Worm (Caenorhabditis elegans) whole organism, young adult: Measurements from ENCODE around the gene zfp-1.

Experiments
- B0035.1 ChIP-seq: sonication (generic microtip); optimal IDR thresholded peaks from 2 replicates; lab custom pipeline; 2016; ENCODE audit warnings: missing genetic modification characterization, mild to moderate bottlenecking, missing compliant biosample characterization, missing genotype, missing genetic modification reagents
- F22D6.2 ChIP-seq: sonication (generic microtip); optimal IDR thresholded peaks from 2 replicates; lab custom pipeline; 2016; ENCODE audit warnings: mild to moderate bottlenecking, missing genetic modification characterization, missing compliant biosample characterization
- F39B2.1 ChIP-seq: fragments of 200-800 bp; sonication (Bioruptor generic); IDR thresholded peaks from 2 replicates; pipeline ENCODE4 v1.3.6; 2022; ENCODE audit warnings: missing genetic modification reagents, missing genetic modification characterization, missing compliant biosample characterization
- T07F8.4 ChIP-seq: sonication (generic microtip); optimal IDR thresholded peaks from 2 replicates; lab custom pipeline; 2016; ENCODE audit warnings: mild to moderate bottlenecking, missing genetic modification characterization, moderate library complexity, missing compliant biosample characterization
- Y53F4B.3 ChIP-seq: fragments of 200-800 bp; sonication (Bioruptor generic); IDR thresholded peaks from 2 replicates; pipeline ENCODE4 v1.3.6; 2022; ENCODE audit warnings: missing genetic modification reagents, missing genetic modification characterization, missing compliant biosample characterization
- Y67H2A.10 ChIP-seq: fragments of 200-800 bp; sonication (Bioruptor generic); conservative IDR thresholded peaks from 2 replicates; pipeline ENCODE4 v1.3.6; 2022; ENCODE audit warnings: missing genetic modification reagents, missing genetic modification characterization, missing compliant biosample characterization
- Y79H2A.3 ChIP-seq: fragments of 200-800 bp; sonication (Bioruptor generic); conservative IDR thresholded peaks from 2 replicates; pipeline ENCODE4 v1.3.6; 2022; ENCODE audit warnings: missing genetic modification reagents, missing genetic modification characterization, missing compliant biosample characterization
- akir-1 ChIP-seq: fragments of 200-800 bp; sonication (Bioruptor generic); optimal IDR thresholded peaks from 2 replicates; lab custom pipeline; 2018; ENCODE audit warnings: mild to moderate bottlenecking, missing genetic modification characterization, moderate library complexity, missing compliant biosample characterization
- aptf-3 ChIP-seq: fragments of 200-800 bp; sonication (Bioruptor generic); IDR thresholded peaks from 2 replicates; pipeline ENCODE4 v1.3.6; 2022; ENCODE audit warnings: missing genetic modification characterization, missing compliant biosample characterization
- attf-3 ChIP-seq: fragments of 200-800 bp; sonication (Bioruptor generic); conservative IDR thresholded peaks from 2 replicates; pipeline ENCODE4 v1.3.6; 2022; ENCODE audit warnings: missing genetic modification reagents, missing genetic modification characterization, missing compliant biosample characterization
- attf-5 ChIP-seq: fragments of 200-800 bp; sonication (Bioruptor generic); optimal IDR thresholded peaks from 2 replicates; lab custom pipeline; 2018; ENCODE audit warnings: mild to moderate bottlenecking, missing genetic modification characterization, missing compliant biosample characterization
- cebp-1 ChIP-seq, 2 experiments: fragments of 200-800 bp in 1 of 2; sonication (Bioruptor generic) in 1 of 2; sonication (generic microtip) in 1 of 2; IDR thresholded peaks in 1 of 2; optimal IDR thresholded peaks in 1 of 2; 2 replicates each; pipeline versions ENCODE4 v1.3.6 to Lab custom; 2017 to 2022; ENCODE audit warnings: missing compliant biosample characterization in 2 of 2, missing genetic modification characterization in 2 of 2, mild to moderate bottlenecking in 1 of 2, missing genetic modification reagents in 1 of 2, moderate library complexity in 1 of 2
- ceh-58 ChIP-seq: fragments of 200-800 bp; sonication (Bioruptor generic); IDR thresholded peaks from 2 replicates; pipeline ENCODE4 v1.3.6; 2022; ENCODE audit warnings: missing genetic modification characterization, missing compliant biosample characterization
- ceh-79 ChIP-seq: sonication (generic microtip); optimal IDR thresholded peaks from 2 replicates; lab custom pipeline; 2017; ENCODE audit warnings: mild to moderate bottlenecking, missing genetic modification characterization, missing compliant biosample characterization
- dpff-1 ChIP-seq: sonication (generic microtip); optimal IDR thresholded peaks from 2 replicates; lab custom pipeline; 2017; ENCODE audit warnings: mild to moderate bottlenecking, missing genetic modification characterization, missing compliant biosample characterization
- dpl-1 ChIP-seq: fragments of 150-350 bp; optimal IDR thresholded peaks from 2 replicates; lab custom pipeline; 2014; ENCODE audit warnings: missing biosample characterization, missing genetic modification reagents, missing genetic modification characterization
- efl-1 ChIP-seq: fragments of 150-350 bp; optimal IDR thresholded peaks from 2 replicates; lab custom pipeline; 2014; ENCODE audit warnings: missing biosample characterization, missing genetic modification reagents, missing genetic modification characterization
- egrh-3 ChIP-seq: fragments of 200-800 bp; sonication (Bioruptor generic); IDR thresholded peaks from 2 replicates; pipeline ENCODE4 v1.3.6; 2022; ENCODE audit warnings: missing genetic modification reagents, missing genetic modification characterization, missing compliant biosample characterization
- ets-4 ChIP-seq: fragments of 200-800 bp; sonication (Bioruptor generic); optimal IDR thresholded peaks from 2 replicates; lab custom pipeline; 2018; ENCODE audit warnings: mild to moderate bottlenecking, missing genetic modification characterization, missing compliant biosample characterization
- fkh-3 ChIP-seq: sonication (generic microtip); optimal IDR thresholded peaks from 2 replicates; lab custom pipeline; 2016; ENCODE audit warnings: mild to moderate bottlenecking, missing genetic modification characterization, missing compliant biosample characterization
- gei-17 ChIP-seq: fragments of 200-800 bp; sonication (Bioruptor generic); optimal IDR thresholded peaks from 2 replicates; lab custom pipeline; 2018; ENCODE audit warnings: mild to moderate bottlenecking, missing genetic modification characterization, missing compliant biosample characterization
- hlh-26 ChIP-seq: fragments of 200-800 bp; sonication (Bioruptor generic); conservative IDR thresholded peaks from 2 replicates; pipeline ENCODE4 v1.3.6; 2022; ENCODE audit warnings: missing genetic modification reagents, missing genetic modification characterization, missing compliant biosample characterization
- hmg-20 ChIP-seq: fragments of 200-800 bp; sonication (Bioruptor generic); IDR thresholded peaks from 2 replicates; pipeline ENCODE4 v1.3.6; 2022; ENCODE audit warnings: missing genetic modification reagents, missing genetic modification characterization, missing compliant biosample characterization
- let-526 ChIP-seq: fragments of 200-800 bp; sonication (Bioruptor generic); IDR thresholded peaks from 2 replicates; pipeline ENCODE4 v1.3.6; 2022; ENCODE audit warnings: missing genetic modification reagents, missing genetic modification characterization, missing compliant biosample characterization
- lin-54 ChIP-seq: fragments of 200-800 bp; sonication (Bioruptor generic); optimal IDR thresholded peaks from 2 replicates; lab custom pipeline; 2018; ENCODE audit warnings: mild to moderate bottlenecking, missing genetic modification characterization, missing compliant biosample characterization
- madf-6 ChIP-seq: fragments of 200-800 bp; sonication (Bioruptor generic); IDR thresholded peaks from 2 replicates; pipeline ENCODE4 v1.3.6; 2022; ENCODE audit warnings: missing genetic modification reagents, missing genetic modification characterization, missing compliant biosample characterization
- madf-8 ChIP-seq: fragments of 200-800 bp; sonication (Bioruptor generic); conservative IDR thresholded peaks from 2 replicates; pipeline ENCODE4 v1.3.6; 2022; ENCODE audit warnings: missing genetic modification reagents, missing genetic modification characterization, missing compliant biosample characterization
- mcd-1 ChIP-seq: fragments of 200-800 bp; sonication (Bioruptor generic); IDR thresholded peaks from 2 replicates; pipeline ENCODE4 v1.3.6; 2022; ENCODE audit warnings: missing genetic modification reagents, missing genetic modification characterization, missing compliant biosample characterization
- mel-28 ChIP-seq: sonication (generic microtip); optimal IDR thresholded peaks from 2 replicates; lab custom pipeline; 2016; ENCODE audit warnings: borderline replicate concordance, mild to moderate bottlenecking, missing genetic modification characterization, missing compliant biosample characterization
- rec-8 ChIP-seq, 2 experiments: sonication (generic microtip); optimal IDR thresholded peaks; 2 replicates each; lab custom pipeline; 2016; ENCODE audit warnings: mild to moderate bottlenecking in 2 of 2, missing genetic modification characterization in 2 of 2, missing genetic modification reagents in 2 of 2, missing genotype in 2 of 2, missing biosample characterization in 1 of 2, missing compliant biosample characterization in 1 of 2, moderate library complexity in 1 of 2
- repo-1 ChIP-seq: sonication (generic microtip); optimal IDR thresholded peaks from 2 replicates; lab custom pipeline; 2017; ENCODE audit warnings: mild to moderate bottlenecking, missing genetic modification characterization, missing compliant biosample characterization
- sea-2 ChIP-seq: fragments of 200-800 bp; sonication (Bioruptor generic); IDR thresholded peaks from 2 replicates; pipeline ENCODE4 v1.3.6; 2022; ENCODE audit warnings: missing genetic modification characterization, missing compliant biosample characterization
- tbx-9 ChIP-seq: sonication (generic microtip); optimal IDR thresholded peaks from 2 replicates; lab custom pipeline; 2016; ENCODE audit warnings: borderline replicate concordance, missing genetic modification characterization, inconsistent platforms, missing compliant biosample characterization
- tlf-1 ChIP-seq: fragments of 200-800 bp; sonication (Bioruptor generic); optimal IDR thresholded peaks from 2 replicates; lab custom pipeline; 2018; ENCODE audit warnings: mild to moderate bottlenecking, missing genetic modification characterization, missing compliant biosample characterization
- xnd-1 ChIP-seq: sonication (generic microtip); optimal IDR thresholded peaks from 2 replicates; lab custom pipeline; 2016; ENCODE audit warnings: missing genotype, missing genetic modification reagents, missing genetic modification characterization, missing compliant biosample characterization
- ztf-25 ChIP-seq: fragments of 200-800 bp; sonication (Bioruptor generic); IDR thresholded peaks from 2 replicates; pipeline ENCODE4 v1.3.6; 2022; ENCODE audit warnings: missing genetic modification reagents, missing genetic modification characterization, missing compliant biosample characterization

The zfp-1 gene

DNA sequence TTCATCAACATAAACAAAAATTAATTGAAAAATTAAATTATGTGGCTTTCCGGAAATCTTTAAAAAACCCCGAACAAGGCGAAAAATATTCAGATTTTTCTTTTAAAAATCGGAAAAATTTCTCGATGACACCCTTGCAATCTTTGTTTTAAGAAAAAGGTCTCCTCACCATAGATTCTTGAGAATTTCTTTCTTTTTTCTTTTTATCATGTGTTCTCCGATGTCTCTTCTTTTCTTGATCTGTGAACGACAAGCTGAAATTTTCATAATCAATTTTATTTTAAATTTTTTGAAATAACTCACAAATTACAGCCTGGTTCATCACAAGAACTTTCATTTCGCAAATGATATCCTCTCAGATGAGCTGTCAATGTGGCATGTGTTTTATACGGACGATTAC lies at the start of gene zfp-1, which contains the start of gene F54F2.14:
TSS of gene zfp-1 (plus strand) at position 301 of the 400 bp plus-strand sequence.
TSS of gene F54F2.14 (plus strand) at position 312 of the 400 bp plus-strand sequence.
- TF ChIP-seq ceh-58 (no peak), tlf-1 (GFP tag; lab: Kevin White, UChicago) (no peak), F22D6.2 (tag; lab: Kevin White, UChicago) (no peak), xnd-1 (tag; lab: Kevin White, UChicago) (no peak), ets-4 (GFP tag; lab: Kevin White, UChicago) (no peak), cebp-1 (GFP tag; IDR thresholded peaks at IDR 0.05; lab: Robert Waterston, UW) (no peak), cebp-1 (tag; optimal IDR thresholded peaks at IDR 0.05; lab: Kevin White, UChicago) (no peak)
- TF ChIP-seq, all 124 proteins: peak for 0

DNA sequence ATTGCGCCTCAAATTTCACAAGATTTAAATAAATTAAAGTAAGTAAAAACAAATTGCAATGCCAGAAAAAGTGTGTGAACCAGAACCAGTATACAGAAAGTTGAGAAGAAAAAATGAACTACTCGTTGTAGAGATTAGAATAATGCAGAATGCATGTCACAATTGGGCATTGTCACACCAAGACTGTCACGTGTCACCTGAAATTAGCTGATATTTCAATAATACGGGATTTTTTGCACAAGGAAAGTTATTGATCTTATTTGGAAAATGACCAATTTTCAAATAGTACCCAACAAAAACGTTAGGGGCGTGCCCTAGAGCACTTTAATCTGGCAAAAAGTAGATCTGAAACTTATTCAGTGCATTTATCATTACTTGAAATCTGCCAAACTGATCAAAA lies 49.4 kb upstream of the zfp-1 start:
- TF ChIP-seq F39B2.1 (no peak), aptf-3 (GFP tag; lab: Robert Waterston, UW) (no peak), fkh-3 (no peak), madf-8 (GFP tag; lab: Robert Waterston, UW) (no peak), akir-1 (GFP tag; lab: Kevin White, UChicago) (no peak), let-526 (GFP tag; lab: Robert Waterston, UW) (no peak), rec-8 (tag; optimal IDR thresholded peaks at IDR 0.05; lab: Kevin White, UChicago) (no peak), gei-17 (no peak), dpff-1 (tag; lab: Kevin White, UChicago) (no peak), ceh-79 (tag; lab: Kevin White, UChicago) (no peak), Y67H2A.10 (GFP tag; lab: Robert Waterston, UW) (no peak), B0035.1 (no peak), sea-2 (GFP tag; lab: Robert Waterston, UW) (no peak), repo-1 (tag; lab: Kevin White, UChicago) (no peak), madf-6 (GFP tag; lab: Robert Waterston, UW) (no peak), hlh-26 (GFP tag; lab: Robert Waterston, UW) (no peak), ztf-25 (GFP tag; lab: Robert Waterston, UW) (no peak)

DNA sequence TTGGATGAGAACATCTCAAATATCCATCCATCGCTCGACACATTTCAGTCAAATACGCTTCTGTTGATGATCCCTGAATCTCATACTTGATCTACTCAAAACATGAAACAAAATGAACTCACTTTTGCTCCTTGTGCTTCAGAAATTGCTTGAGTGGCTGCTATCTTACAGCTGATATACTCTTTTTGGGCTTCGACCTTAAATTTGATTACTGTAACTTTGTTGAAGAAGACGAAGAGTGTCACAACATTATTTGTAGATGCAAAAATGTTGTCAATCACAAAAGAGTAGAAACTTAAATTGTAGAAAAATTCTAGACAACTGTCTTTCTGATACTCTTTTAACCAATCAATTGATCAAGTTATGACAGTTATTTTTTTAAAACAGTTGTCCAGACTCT lies 48.8 kb upstream of the zfp-1 start:
- TF ChIP-seq T07F8.4 (tag; lab: Kevin White, UChicago), result no peak
- TF ChIP-seq Y79H2A.3, result no peak
- no peak for TF ChIP-seq mel-28 (tag; lab: Kevin White, UChicago)
- no peak for TF ChIP-seq dpl-1 (GFP tag; lab: Kevin White, UChicago)
- TF ChIP-seq egrh-3, result no peak
- TF ChIP-seq tbx-9 (tag; lab: Kevin White, UChicago), result no peak
- no peak for TF ChIP-seq lin-54

DNA sequence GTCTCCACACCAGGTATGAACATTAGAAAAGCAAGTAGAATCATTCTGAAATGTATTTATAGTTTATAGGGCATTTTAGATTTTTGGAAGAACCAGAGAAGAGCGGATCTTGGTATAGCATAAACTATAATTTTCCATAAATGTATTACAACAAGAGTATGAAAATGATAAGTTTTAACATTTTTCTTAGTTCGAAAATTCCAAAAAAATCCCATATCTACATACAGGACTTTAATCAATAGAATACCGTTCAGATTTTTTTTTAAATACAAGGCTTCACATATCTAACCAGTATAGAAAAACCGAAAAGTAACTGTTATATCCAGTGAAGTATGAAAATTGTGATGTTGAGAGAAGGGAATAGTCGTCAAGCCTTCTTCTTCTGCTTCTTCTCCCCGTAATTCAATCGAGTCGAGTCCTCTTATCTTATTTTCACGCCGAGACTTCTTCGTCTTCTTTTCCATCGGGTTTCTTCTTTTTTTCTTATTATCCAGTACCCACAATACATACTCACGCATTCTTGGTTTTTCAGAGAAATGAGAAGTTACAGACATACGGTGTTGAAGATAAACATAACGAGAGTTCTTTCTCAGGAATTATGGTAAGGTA lies 47.4 kb upstream of the zfp-1 start, which contains the start of gene ZK370.6:
TSS of gene ZK370.6 (minus strand) at position 51 of the 609 bp plus-strand sequence.
- no peak for TF ChIP-seq Y53F4B.3 (GFP tag; lab: Robert Waterston, UW)
- no peak for TF ChIP-seq attf-3 (GFP tag; lab: Robert Waterston, UW)
- no peak for TF ChIP-seq efl-1 (GFP tag; lab: Kevin White, UChicago)
- no peak for TF ChIP-seq hmg-20 (GFP tag; lab: Robert Waterston, UW)
- no peak for TF ChIP-seq attf-5
- no peak for TF ChIP-seq mcd-1 (GFP tag; lab: Robert Waterston, UW)
- no peak for TF ChIP-seq rec-8 (tag; optimal IDR thresholded peaks at IDR 0.05; lab: Kevin White, UChicago)
